Worm (Caenorhabditis elegans): ENCODE data around the gene ilys-4.
A peak's percentile ranks its signal among the peaks of the same experiment; 100 is the strongest.

Gene ilys-4

ce11 chrIV:7897443-7897842, at the start of gene ilys-4:
ilys-4 (minus strand) TSS chrIV:7897543.
- TF ChIP-seq ama-1 (optimal IDR thresholded peaks at IDR 0.05), result no peak
- TF ChIP-seq lin-15B (tag; optimal IDR thresholded peaks at IDR 0.05), result no peak
- no peak for TF ChIP-seq unc-39 (tag; optimal IDR thresholded peaks at IDR 0.05)
- peak; percentile 62 for TF ChIP-seq lin-39 (tag; optimal IDR thresholded peaks at IDR 0.05)
- no peak for TF ChIP-seq zag-1 (tag; optimal IDR thresholded peaks at IDR 0.05)
- TF ChIP-seq ceh-82 (tag; optimal IDR thresholded peaks at IDR 0.05), result no peak
- TF ChIP-seq jun-1 (tag; optimal IDR thresholded peaks at IDR 0.05), result no peak
- TF ChIP-seq ceh-16 (tag; optimal IDR thresholded peaks at IDR 0.05), result no peak

ce11 chrIV:7946899-7947499, 49.7 kb upstream of the ilys-4 start, which contains the start of gene F20D12.12:
F20D12.12 (plus strand) TSS chrIV:7947440.
- TF ChIP-seq nhr-23 (tag; optimal IDR thresholded peaks at IDR 0.05) (peak; percentile 67), lin-15B (tag; optimal IDR thresholded peaks at IDR 0.05) (peak; percentile 69), elt-2 (tag; optimal IDR thresholded peaks at IDR 0.05) (peak; percentile 52), lin-39 (tag; optimal IDR thresholded peaks at IDR 0.05) (peak; percentile 66), nfya-1 (tag; optimal IDR thresholded peaks at IDR 0.05; ENCODE audit: insufficient read depth) (peak; percentile 85), pha-4 (tag; optimal IDR thresholded peaks at IDR 0.05) (peak; percentile 66), nhr-43 (tag; optimal IDR thresholded peaks at IDR 0.05; ENCODE audit: poor library complexity, severe bottlenecking) (peak; percentile 7), lsy-12 (tag; optimal IDR thresholded peaks at IDR 0.05) (peak; percentile 57), hmg-11 (tag; optimal IDR thresholded peaks at IDR 0.05) (peak; percentile 56), snpc-4 (tag; optimal IDR thresholded peaks at IDR 0.05) (peak; percentile 19)

- no peak for TF ChIP-seq nhr-28 (tag; optimal IDR thresholded peaks at IDR 0.05)
- no peak for TF ChIP-seq eor-1 (tag; optimal IDR thresholded peaks at IDR 0.05)
- no peak for TF ChIP-seq mdl-1 (tag; optimal IDR thresholded peaks at IDR 0.05)
- TF ChIP-seq nhr-76 (tag; optimal IDR thresholded peaks at IDR 0.05), result no peak
- TF ChIP-seq egl-27 (tag; optimal IDR thresholded peaks at IDR 0.05), result no peak
- no peak for TF ChIP-seq hmg-11 (tag; optimal IDR thresholded peaks at IDR 0.05)
- TF ChIP-seq nhr-43 (tag; optimal IDR thresholded peaks at IDR 0.05; ENCODE audit: poor library complexity, severe bottlenecking), result no peak
- no peak for TF ChIP-seq zag-1 (tag; optimal IDR thresholded peaks at IDR 0.05)
- no peak for TF ChIP-seq lin-15B (tag; optimal IDR thresholded peaks at IDR 0.05)
- TF ChIP-seq ceh-16 (tag; optimal IDR thresholded peaks at IDR 0.05), result no peak
- TF ChIP-seq elt-2 (tag; optimal IDR thresholded peaks at IDR 0.05), result no peak
- TF ChIP-seq pha-4 (tag; optimal IDR thresholded peaks at IDR 0.05), result no peak
- no peak for TF ChIP-seq lin-39 (tag; optimal IDR thresholded peaks at IDR 0.05)
- TF ChIP-seq snpc-4 (tag; optimal IDR thresholded peaks at IDR 0.05), result no peak
- TF ChIP-seq skn-1 (tag; optimal IDR thresholded peaks at IDR 0.05), result no peak
- TF ChIP-seq sea-2 (GFP tag; optimal IDR thresholded peaks at IDR 0.05), result no peak
- no peak for TF ChIP-seq nhr-12 (tag; optimal IDR thresholded peaks at IDR 0.05)
- no peak for TF ChIP-seq nhr-23 (tag; optimal IDR thresholded peaks at IDR 0.05)
Observed at ce11 chrIV:7946457-7946856, 49.1 kb upstream of the ilys-4 start, which contains the start of gene czw-1. czw-1 (minus strand) TSS chrIV:7946825.

ce11 chrIV:7943272-7943671, 45.9 kb upstream of the ilys-4 start:
- peak; percentile 9 for TF ChIP-seq nhr-23 (tag; optimal IDR thresholded peaks at IDR 0.05)
- no peak for TF ChIP-seq egl-5 (tag; optimal IDR thresholded peaks at IDR 0.05)
- no peak for TF ChIP-seq daf-12 (tag; optimal IDR thresholded peaks at IDR 0.05)
- no peak for TF ChIP-seq elt-1 (tag; optimal IDR thresholded peaks at IDR 0.05)
- TF ChIP-seq nfya-1 (tag; optimal IDR thresholded peaks at IDR 0.05; ENCODE audit: insufficient read depth), result peak; percentile 33
- TF ChIP-seq tbx-2 (tag; optimal IDR thresholded peaks at IDR 0.05), result no peak
- TF ChIP-seq lin-39 (tag; optimal IDR thresholded peaks at IDR 0.05), result peak; percentile 19
- TF ChIP-seq nhr-25 (tag; optimal IDR thresholded peaks at IDR 0.05), result peak; percentile 76
- TF ChIP-seq pqm-1 (tag; optimal IDR thresholded peaks at IDR 0.05), result no peak
- TF ChIP-seq nhr-28 (tag; optimal IDR thresholded peaks at IDR 0.05), result no peak

ce11 chrIV:7940919-7941318, 43.6 kb upstream of the ilys-4 start, which contains the start of gene exc-9:
exc-9 (minus strand) TSS chrIV:7941019.
- TF ChIP-seq pqm-1 (tag; optimal IDR thresholded peaks at IDR 0.05) (no peak), eor-1 (tag; optimal IDR thresholded peaks at IDR 0.05) (no peak), nhr-25 (tag; optimal IDR thresholded peaks at IDR 0.05) (no peak), R02D3.7 (tag; optimal IDR thresholded peaks at IDR 0.05) (no peak), pha-4 (tag; optimal IDR thresholded peaks at IDR 0.05) (no peak)

All from whole organism, L3 larva.